Worm (Caenorhabditis elegans) whole organism, L3 larva: ENCODE measurements around the gene jmjd-3.2.

Experiments
- ama-1 ChIP-seq: fragments of 150-350 bp; optimal IDR thresholded peaks from 2 replicates; lab custom pipeline; 2018
- lin-39 ChIP-seq: fragments of 150-350 bp; optimal IDR thresholded peaks from 2 replicates; lab custom pipeline; 2018; ENCODE audit warnings: missing biosample characterization, missing genetic modification reagents, missing genetic modification characterization
- nfya-1 ChIP-seq: sonication (generic microtip); optimal IDR thresholded peaks from 2 replicates; lab custom pipeline; 2017; ENCODE audit warnings: missing genetic modification characterization, mild to moderate bottlenecking, missing compliant biosample characterization, antibody characterized with exemption, moderate library complexity; ENCODE audit not compliant: insufficient read depth
- nhr-76 ChIP-seq: fragments of 150-350 bp; sonication (generic microtip); optimal IDR thresholded peaks from 5 replicates; lab custom pipeline; 2014; ENCODE audit warnings: missing biosample characterization, missing genetic modification characterization

DNA sequence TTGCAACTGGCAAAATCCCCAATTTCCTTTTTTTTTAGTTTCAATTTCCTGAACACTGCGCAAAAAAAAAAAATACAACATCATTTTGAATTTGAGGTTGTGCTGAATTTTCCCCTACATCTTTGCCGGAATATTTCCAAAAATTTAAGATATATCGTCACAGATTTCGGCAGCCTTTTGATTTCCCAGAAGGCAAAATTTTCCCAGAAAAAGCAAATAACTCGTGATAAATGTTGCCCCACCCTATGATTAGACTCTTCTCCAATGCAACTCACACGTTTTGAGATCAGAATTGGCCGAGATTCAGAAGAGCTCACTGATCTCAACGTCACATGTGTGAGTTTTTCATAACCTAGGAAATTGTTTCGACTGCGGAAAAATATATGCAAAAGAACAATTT lies 44.4 kb downstream of the jmjd-3.2 start:
- TF ChIP-seq ama-1 (lab: Kevin White, UChicago) (no peak), nfya-1 (tag; lab: Kevin White, UChicago) (no peak), lin-39 (tag; lab: Kevin White, UChicago) (no peak), nhr-76 (no peak)
